Worm (Caenorhabditis elegans) whole organism, young adult: ENCODE measurements around the gene F16F9.3.

Source experiments
- F23B12.7 ChIP-seq: sonication (generic microtip); optimal IDR thresholded peaks from 2 replicates; lab custom pipeline; 2017; ENCODE audit warnings: missing genetic modification characterization, mild to moderate bottlenecking, missing compliant biosample characterization, antibody characterized with exemption, moderate library complexity; ENCODE audit not compliant: insufficient read depth
- F33H1.4 ChIP-seq: fragments of 200-800 bp; sonication (Bioruptor generic); IDR thresholded peaks from 2 replicates; pipeline ENCODE4 v1.3.6; 2022; ENCODE audit warnings: missing genetic modification reagents, missing genetic modification characterization, missing compliant biosample characterization
- F57A8.1 ChIP-seq: fragments of 200-800 bp; sonication (Bioruptor generic); optimal IDR thresholded peaks from 2 replicates; lab custom pipeline; 2018; ENCODE audit warnings: mild to moderate bottlenecking, missing genetic modification characterization, moderate library complexity, missing compliant biosample characterization
- dpl-1 ChIP-seq: fragments of 150-350 bp; optimal IDR thresholded peaks from 2 replicates; lab custom pipeline; 2014; ENCODE audit warnings: missing biosample characterization, missing genetic modification reagents, missing genetic modification characterization
- efl-1 ChIP-seq: fragments of 150-350 bp; optimal IDR thresholded peaks from 2 replicates; lab custom pipeline; 2014; ENCODE audit warnings: missing biosample characterization, missing genetic modification reagents, missing genetic modification characterization
- ets-4 ChIP-seq: fragments of 200-800 bp; sonication (Bioruptor generic); optimal IDR thresholded peaks from 2 replicates; lab custom pipeline; 2018; ENCODE audit warnings: mild to moderate bottlenecking, missing genetic modification characterization, missing compliant biosample characterization
- him-1 ChIP-seq: sonication (generic microtip); optimal IDR thresholded peaks from 2 replicates; lab custom pipeline; 2016; ENCODE audit warnings: missing genotype, missing genetic modification reagents, missing genetic modification characterization, missing compliant biosample characterization
- lin-40 ChIP-seq: sonication (generic microtip); optimal IDR thresholded peaks from 2 replicates; lab custom pipeline; 2016; ENCODE audit warnings: missing genetic modification characterization, mild to moderate bottlenecking, missing compliant biosample characterization, missing genotype, missing genetic modification reagents
- lin-54 ChIP-seq: fragments of 200-800 bp; sonication (Bioruptor generic); optimal IDR thresholded peaks from 2 replicates; lab custom pipeline; 2018; ENCODE audit warnings: mild to moderate bottlenecking, missing genetic modification characterization, missing compliant biosample characterization
- unc-62 ChIP-seq: fragments of 150-350 bp; optimal IDR thresholded peaks from 2 replicates; lab custom pipeline; 2014; ENCODE audit warnings: missing biosample characterization, missing genetic modification reagents, missing genetic modification characterization

DNA sequence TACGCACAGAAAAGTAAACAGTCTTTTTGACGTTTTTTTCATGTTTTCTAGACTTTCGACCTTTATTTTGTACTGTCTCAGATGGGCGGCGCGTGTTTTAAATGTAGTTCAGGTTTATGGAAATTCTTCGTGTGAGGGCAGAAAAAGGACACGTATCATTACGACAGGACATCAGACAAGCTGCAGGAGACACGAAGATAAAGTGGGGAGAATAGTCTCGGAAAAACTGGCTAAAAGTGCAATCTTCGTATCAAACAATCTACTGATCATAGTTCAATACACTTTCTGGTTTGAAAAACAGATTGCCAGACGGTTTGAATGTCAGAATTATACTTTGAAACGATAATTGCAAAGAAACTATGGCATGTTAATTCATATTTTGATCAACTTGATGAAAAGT lies 28.0 kb downstream of the F16F9.3 start:
- TF ChIP-seq lin-40 (tag; lab: Kevin White, UChicago) = no peak
- TF ChIP-seq dpl-1 = no peak
- TF ChIP-seq him-1 (tag; lab: Kevin White, UChicago) = no peak
- no peak for TF ChIP-seq lin-54
- TF ChIP-seq efl-1 (GFP tag; lab: Kevin White, UChicago) = no peak
- no peak for TF ChIP-seq F33H1.4 (GFP tag; lab: Robert Waterston, UW)
- TF ChIP-seq F23B12.7 (tag; lab: Kevin White, UChicago) = no peak
- TF ChIP-seq unc-62 (GFP tag; lab: Kevin White, UChicago) = no peak
- no peak for TF ChIP-seq F57A8.1 (GFP tag; lab: Kevin White, UChicago)
- no peak for TF ChIP-seq ets-4 (GFP tag; lab: Kevin White, UChicago)
